Worm (Caenorhabditis elegans) whole organism, mixed stage, embryonic: ENCODE data around the gene ubh-1.

ENCODE experiments used
- M03D4.4 ChIP-seq: sonication (generic microtip); optimal IDR thresholded peaks from 2 replicates; lab custom pipeline; 2017; ENCODE audit warnings: mild to moderate bottlenecking, missing genetic modification characterization, missing compliant biosample characterization
- bed-3 ChIP-seq: fragments of 200-800 bp; sonication (Bioruptor generic); optimal IDR thresholded peaks from 3 replicates; lab custom pipeline; 2018; ENCODE audit warnings: mild to moderate bottlenecking, missing genetic modification characterization, moderate library complexity, missing compliant biosample characterization
- ceh-39 ChIP-seq: fragments of 150-350 bp; optimal IDR thresholded peaks from 2 replicates; lab custom pipeline; 2014; ENCODE audit warnings: missing biosample characterization, missing genetic modification characterization
- ceh-43 ChIP-seq: fragments of 200-800 bp; sonication (Bioruptor generic); optimal IDR thresholded peaks from 2 replicates; lab custom pipeline; 2018; ENCODE audit warnings: mild to moderate bottlenecking, missing genetic modification characterization, moderate library complexity, missing compliant biosample characterization
- ces-1 ChIP-seq: fragments of 150-350 bp; optimal IDR thresholded peaks from 2 replicates; lab custom pipeline; 2014; ENCODE audit warnings: missing biosample characterization, missing genetic modification reagents, missing genetic modification characterization
- cnd-1 ChIP-seq: fragments of 200-800 bp; sonication (Bioruptor generic); optimal IDR thresholded peaks from 2 replicates; lab custom pipeline; 2018; ENCODE audit warnings: mild to moderate bottlenecking, missing genetic modification characterization, missing compliant biosample characterization
- drap-1 ChIP-seq: fragments of 200-800 bp; sonication (Bioruptor generic); optimal IDR thresholded peaks from 3 replicates; lab custom pipeline; 2018; ENCODE audit warnings: mild to moderate bottlenecking, missing genetic modification characterization, missing compliant biosample characterization
- elt-3 ChIP-seq: fragments of 150-350 bp; optimal IDR thresholded peaks from 2 replicates; lab custom pipeline; 2014; ENCODE audit warnings: missing biosample characterization, missing genetic modification characterization
- ham-2 ChIP-seq: fragments of 200-800 bp; sonication (Bioruptor generic); optimal IDR thresholded peaks from 2 replicates; lab custom pipeline; 2018; ENCODE audit warnings: mild to moderate bottlenecking, missing genetic modification characterization, missing compliant biosample characterization
- hlh-1 ChIP-seq: fragments of 150-350 bp; optimal IDR thresholded peaks from 2 replicates; lab custom pipeline; 2014; ENCODE audit warnings: missing biosample characterization, missing genetic modification reagents, missing genetic modification characterization
- lin-13 ChIP-seq: fragments of 150-350 bp; optimal IDR thresholded peaks from 2 replicates; lab custom pipeline; 2014; ENCODE audit warnings: missing biosample characterization, missing genetic modification characterization
- lin-32 ChIP-seq: fragments of 200-800 bp; sonication (Bioruptor generic); optimal IDR thresholded peaks from 2 replicates; lab custom pipeline; 2018; ENCODE audit warnings: mild to moderate bottlenecking, missing genetic modification characterization, missing compliant biosample characterization
- mep-1 ChIP-seq: fragments of 150-350 bp; optimal IDR thresholded peaks from 2 replicates; lab custom pipeline; 2017; ENCODE audit warnings: missing biosample characterization, missing genetic modification reagents, missing genetic modification characterization, inconsistent platforms
- mls-2 ChIP-seq: sonication (generic microtip); optimal IDR thresholded peaks from 2 replicates; lab custom pipeline; 2016; ENCODE audit warnings: mild to moderate bottlenecking, missing genetic modification characterization, moderate library complexity, missing compliant biosample characterization
- nhr-12 ChIP-seq: fragments of 150-350 bp; optimal IDR thresholded peaks from 2 replicates; lab custom pipeline; 2014; ENCODE audit warnings: missing biosample characterization, missing genetic modification characterization
- nhr-2 ChIP-seq: fragments of 150-350 bp; optimal IDR thresholded peaks from 2 replicates; lab custom pipeline; 2014; ENCODE audit warnings: missing biosample characterization, missing genetic modification characterization
- nhr-28 ChIP-seq: fragments of 150-350 bp; optimal IDR thresholded peaks from 2 replicates; lab custom pipeline; 2014; ENCODE audit warnings: missing biosample characterization, missing genetic modification characterization
- nhr-76 ChIP-seq: sonication (generic microtip); optimal IDR thresholded peaks from 2 replicates; lab custom pipeline; 2017; ENCODE audit warnings: missing biosample characterization, missing genetic modification characterization
- pha-4 ChIP-seq: fragments of 150-350 bp; optimal IDR thresholded peaks from 2 replicates; lab custom pipeline; 2018; ENCODE audit warnings: missing biosample characterization, missing genetic modification reagents, missing genetic modification characterization
- snpc-4 ChIP-seq: fragments of 150-350 bp; optimal IDR thresholded peaks from 2 replicates; lab custom pipeline; 2014; ENCODE audit warnings: missing biosample characterization, missing genetic modification characterization
- sptf-1 ChIP-seq: sonication (generic microtip); optimal IDR thresholded peaks from 2 replicates; lab custom pipeline; 2017; ENCODE audit warnings: mild to moderate bottlenecking, missing genetic modification characterization, moderate library complexity, missing compliant biosample characterization
- tbx-8 ChIP-seq: fragments of 200-800 bp; sonication (Bioruptor generic); optimal IDR thresholded peaks from 2 replicates; lab custom pipeline; 2018; ENCODE audit warnings: mild to moderate bottlenecking, missing genetic modification characterization, moderate library complexity, missing compliant biosample characterization
- unc-120 ChIP-seq: sonication (generic microtip); optimal IDR thresholded peaks from 2 replicates; lab custom pipeline; 2017; ENCODE audit warnings: missing genetic modification characterization, missing compliant biosample characterization; ENCODE audit not compliant: poor library complexity, severe bottlenecking
- unc-39 ChIP-seq: fragments of 150-350 bp; optimal IDR thresholded peaks from 2 replicates; lab custom pipeline; 2014; ENCODE audit warnings: missing biosample characterization, missing genetic modification characterization
- unc-62 ChIP-seq: fragments of 150-350 bp; optimal IDR thresholded peaks from 2 replicates; lab custom pipeline; 2014; ENCODE audit warnings: missing biosample characterization, missing genetic modification reagents, missing genetic modification characterization
- zip-8 ChIP-seq: fragments of 150-350 bp; optimal IDR thresholded peaks from 2 replicates; lab custom pipeline; 2014; ENCODE audit warnings: missing biosample characterization, missing genetic modification characterization
- ztf-11 ChIP-seq: fragments of 150-350 bp; optimal IDR thresholded peaks from 2 replicates; lab custom pipeline; 2014; ENCODE audit warnings: missing biosample characterization, missing genetic modification characterization

The ubh-1 gene

DNA sequence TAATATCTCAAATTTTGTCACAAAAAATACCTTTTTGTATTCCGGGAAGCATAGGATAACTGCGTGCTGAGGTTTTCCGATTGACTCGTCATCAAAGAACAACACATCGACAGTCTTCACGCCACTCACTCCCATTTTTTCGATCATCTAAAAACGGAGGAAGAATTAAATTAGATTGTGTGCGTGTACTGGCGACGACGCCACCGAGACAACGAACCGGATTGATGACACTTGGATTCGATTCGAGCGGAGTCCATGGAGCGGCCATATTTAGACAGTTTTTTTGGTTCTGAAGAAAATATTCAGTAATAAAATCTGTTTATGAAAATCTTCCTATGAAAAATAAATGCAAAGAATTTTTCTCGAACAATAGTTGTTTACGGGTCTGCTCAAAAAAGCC lies at the start of gene ubh-1:
Gene ubh-1 (minus strand): TSS at position 289 of the 400 bp plus-strand sequence.
- TF ChIP-seq mep-1 (tag; lab: Kevin White, UChicago) (no peak), unc-39 (tag; lab: Kevin White, UChicago) (no peak), sptf-1 (no peak), ceh-43 (GFP tag; lab: Kevin White, UChicago) (no peak)

DNA sequence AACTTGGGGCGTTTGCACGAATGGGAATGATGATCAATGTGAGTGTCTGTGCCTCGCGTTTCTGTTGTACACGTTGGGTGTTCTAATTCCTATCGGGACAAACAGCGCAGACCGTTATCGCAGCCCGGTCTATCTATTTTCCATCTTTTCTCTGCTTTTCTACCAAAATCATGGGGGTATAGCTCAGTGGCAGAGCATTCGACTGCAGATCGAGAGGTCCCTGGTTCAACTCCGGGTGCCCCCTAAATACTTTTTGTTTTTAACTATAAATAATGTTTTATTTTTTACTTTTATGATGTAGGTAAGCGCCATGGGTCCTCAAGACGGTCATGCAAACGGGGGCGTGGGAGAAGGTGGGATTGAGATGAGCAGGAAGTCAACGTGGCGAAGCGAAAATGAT lies 48.4 kb upstream of the ubh-1 start:
- TF ChIP-seq tbx-8 (GFP tag; lab: Kevin White, UChicago) (no peak), M03D4.4 (peak; percentile 55)

DNA sequence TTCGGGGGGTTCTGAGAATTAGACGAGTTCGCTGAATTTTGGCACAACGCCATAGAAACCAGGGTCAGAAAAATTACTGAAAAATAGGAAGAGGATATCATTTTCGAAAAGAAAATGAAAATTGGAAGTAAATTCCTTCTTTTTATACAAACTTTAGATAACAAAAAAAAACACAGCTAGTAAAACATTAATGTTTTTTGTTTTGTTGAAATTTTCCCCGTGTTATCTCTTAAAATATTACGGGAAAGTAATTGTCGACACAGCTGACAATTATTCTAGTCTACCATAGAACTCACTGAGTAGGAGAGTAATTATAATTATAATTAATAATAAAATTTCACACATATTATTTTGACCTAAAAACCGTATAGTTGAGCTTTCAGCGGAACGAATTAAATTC lies 47.9 kb upstream of the ubh-1 start, which contains the start of gene spp-26:
Gene spp-26 (minus strand): TSS at position 101 of the 400 bp plus-strand sequence.
- no peak for TF ChIP-seq snpc-4
- no peak for TF ChIP-seq ztf-11 (tag; lab: Kevin White, UChicago)
- no peak for TF ChIP-seq nhr-12 (tag; lab: Kevin White, UChicago)
- no peak for TF ChIP-seq elt-3 (tag; lab: Kevin White, UChicago)
- TF ChIP-seq nhr-28 (tag; lab: Kevin White, UChicago) = no peak
- no peak for TF ChIP-seq ceh-43 (GFP tag; lab: Kevin White, UChicago)
- no peak for TF ChIP-seq ham-2 (GFP tag; lab: Kevin White, UChicago)
- no peak for TF ChIP-seq nhr-76 (tag; lab: Kevin White, UChicago)
- TF ChIP-seq ces-1 (GFP tag; lab: Kevin White, UChicago) = no peak
- no peak for TF ChIP-seq pha-4 (tag; lab: Kevin White, UChicago)
- no peak for TF ChIP-seq ceh-39
- no peak for TF ChIP-seq M03D4.4

DNA sequence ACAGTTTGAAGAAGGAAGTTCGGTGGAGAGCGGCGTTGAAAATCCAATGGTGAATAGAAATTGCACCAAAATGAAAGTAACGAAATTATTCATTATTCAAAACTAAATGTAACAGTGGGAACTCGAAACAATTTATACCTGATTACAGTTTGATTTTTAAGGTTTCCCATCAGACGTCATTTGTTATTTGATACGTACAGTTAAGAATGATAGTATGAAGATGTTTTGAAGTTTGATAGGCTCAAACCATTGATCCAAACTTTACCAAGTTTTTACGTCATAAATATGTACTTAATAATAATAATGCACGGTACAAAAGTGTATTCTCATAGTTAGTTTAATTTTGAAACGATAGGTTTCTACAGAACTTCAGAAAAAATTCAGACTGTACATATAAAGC lies 46.9 kb upstream of the ubh-1 start, which contains the start of gene spp-20:
Gene spp-20 (minus strand): TSS at position 101 of the 400 bp plus-strand sequence.
- no peak for TF ChIP-seq nhr-76 (tag; lab: Kevin White, UChicago)
- TF ChIP-seq pha-4 (tag; lab: Kevin White, UChicago) = no peak
- no peak for TF ChIP-seq bed-3 (GFP tag; lab: Kevin White, UChicago)
- no peak for TF ChIP-seq sptf-1
- no peak for TF ChIP-seq tbx-8 (GFP tag; lab: Kevin White, UChicago)
- TF ChIP-seq unc-62 (GFP tag; lab: Kevin White, UChicago) = no peak
- no peak for TF ChIP-seq unc-39 (tag; lab: Kevin White, UChicago)
- TF ChIP-seq nhr-2 (tag; lab: Kevin White, UChicago) = no peak
- TF ChIP-seq mep-1 (tag; lab: Kevin White, UChicago) = no peak
- TF ChIP-seq hlh-1 = no peak
- TF ChIP-seq unc-120 (tag; lab: Kevin White, UChicago) = no peak
- no peak for TF ChIP-seq nhr-12 (tag; lab: Kevin White, UChicago)
- TF ChIP-seq ces-1 (GFP tag; lab: Kevin White, UChicago) = no peak
- TF ChIP-seq mls-2 (tag; lab: Kevin White, UChicago) = no peak
- no peak for TF ChIP-seq lin-32 (GFP tag; lab: Kevin White, UChicago)
- no peak for TF ChIP-seq drap-1 (GFP tag; lab: Kevin White, UChicago)
- no peak for TF ChIP-seq M03D4.4
- TF ChIP-seq elt-3 (tag; lab: Kevin White, UChicago) = no peak
- TF ChIP-seq zip-8 (tag; lab: Kevin White, UChicago) = no peak

DNA sequence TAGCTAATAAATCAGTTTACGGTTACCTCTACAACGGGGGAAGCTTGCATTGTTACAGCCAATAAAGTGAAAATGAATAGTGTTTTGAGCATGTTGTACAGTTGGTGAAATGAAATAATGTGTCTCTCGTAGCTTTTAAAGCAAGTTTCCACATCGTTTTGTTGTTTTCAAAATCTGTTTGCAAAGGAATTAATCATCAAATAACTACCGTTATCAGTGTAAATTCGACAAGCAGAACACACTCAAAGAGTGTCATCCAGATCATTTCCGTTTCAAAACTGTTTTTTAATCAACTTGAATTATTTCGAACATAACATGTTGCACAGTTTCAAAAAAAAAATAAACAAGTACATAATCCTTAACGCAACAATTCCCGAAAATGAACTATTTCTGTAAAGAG lies 45.8 kb upstream of the ubh-1 start, which contains the start of gene spp-27:
Gene spp-27 (minus strand): TSS at position 101 of the 400 bp plus-strand sequence.
- TF ChIP-seq hlh-1 (no peak), bed-3 (GFP tag; lab: Kevin White, UChicago) (no peak)

DNA sequence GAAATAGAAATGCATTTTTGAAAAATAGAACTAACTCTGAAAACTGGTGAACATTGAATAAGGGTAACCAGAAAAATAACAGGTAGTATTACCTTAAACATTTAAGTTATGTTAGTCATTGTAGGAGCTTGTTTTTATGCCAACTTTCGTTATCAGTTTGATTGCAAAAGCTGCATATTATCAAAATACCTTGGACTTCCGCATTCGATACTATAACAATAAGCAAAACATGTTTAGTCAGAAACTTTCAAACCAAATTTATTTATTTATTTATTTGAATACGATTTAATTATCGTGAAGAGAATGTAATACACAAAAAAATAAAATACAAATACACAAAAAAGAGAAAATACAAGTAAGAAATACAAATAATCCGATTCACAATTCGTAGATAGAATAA lies 43.1 kb upstream of the ubh-1 start, which contains the start of gene K04A8.19:
Gene K04A8.19 (minus strand): TSS at position 101 of the 400 bp plus-strand sequence.
- TF ChIP-seq nhr-28 (tag; lab: Kevin White, UChicago) (no peak), lin-13 (tag; lab: Kevin White, UChicago) (no peak), nhr-76 (tag; lab: Kevin White, UChicago) (no peak), hlh-1 (no peak), ceh-39 (no peak), unc-39 (tag; lab: Kevin White, UChicago) (no peak), cnd-1 (no peak), tbx-8 (GFP tag; lab: Kevin White, UChicago) (no peak), unc-62 (GFP tag; lab: Kevin White, UChicago) (no peak), zip-8 (tag; lab: Kevin White, UChicago) (no peak)
